Fruit fly (Drosophila melanogaster) whole organism, embryonic: ENCODE results near the gene Datp.

Source experiments
- B-H1 ChIP-seq: fragments of 200-800 bp; sonication (Bioruptor generic); IDR thresholded peaks from 3 replicates; pipeline ENCODE4 v1.3.6; 2022; ENCODE audit warnings: missing biosample characterization, missing genetic modification characterization
- Blimp-1 ChIP-seq: fragments of 200-800 bp; sonication (Bioruptor generic); optimal IDR thresholded peaks from 3 replicates; lab custom pipeline; 2018; ENCODE audit warnings: missing biosample characterization, missing genetic modification characterization, mild to moderate bottlenecking, moderate library complexity, missing genetic modification reagents
- CG1024 ChIP-seq: fragments of 200-800 bp; sonication (Bioruptor generic); IDR thresholded peaks from 2 replicates; pipeline ENCODE4 v1.3.6; 2022; ENCODE audit warnings: missing biosample characterization, missing genetic modification characterization
- CG10431 ChIP-seq: fragments of 200-800 bp; sonication (Bioruptor generic); optimal IDR thresholded peaks from 3 replicates; lab custom pipeline; 2018; ENCODE audit warnings: missing biosample characterization, mild to moderate bottlenecking, missing genetic modification characterization
- CG12219 ChIP-seq: fragments of 200-800 bp; sonication (Bioruptor generic); optimal IDR thresholded peaks from 3 replicates; lab custom pipeline; 2018; ENCODE audit warnings: missing biosample characterization, mild to moderate bottlenecking, missing genetic modification characterization
- CG12236 ChIP-seq: fragments of 200-800 bp; sonication (Bioruptor generic); optimal IDR thresholded peaks from 2 replicates; lab custom pipeline; 2016; ENCODE audit warnings: missing biosample characterization, missing genetic modification characterization
- CG13296 ChIP-seq: fragments of 200-800 bp; sonication (Bioruptor generic); optimal IDR thresholded peaks from 3 replicates; lab custom pipeline; 2018; ENCODE audit warnings: missing biosample characterization, mild to moderate bottlenecking, missing genetic modification characterization
- CG17186 ChIP-seq: fragments of 200-800 bp; sonication (Bioruptor generic); optimal IDR thresholded peaks from 3 replicates; lab custom pipeline; 2017; ENCODE audit warnings: missing biosample characterization, missing genetic modification reagents, missing genetic modification characterization
- CG17612 ChIP-seq: fragments of 200-800 bp; sonication (Bioruptor generic); IDR thresholded peaks from 2 replicates; pipeline ENCODE4 v1.3.6; 2022; ENCODE audit warnings: missing biosample characterization, missing genetic modification characterization
- CG18476 ChIP-seq: fragments of 200-800 bp; sonication (Bioruptor generic); optimal IDR thresholded peaks from 2 replicates; lab custom pipeline; 2016; ENCODE audit warnings: missing biosample characterization, mild to moderate bottlenecking, missing genetic modification characterization
- CG2712 ChIP-seq: fragments of 200-800 bp; optimal IDR thresholded peaks from 3 replicates; lab custom pipeline; 2019; ENCODE audit warnings: missing biosample characterization, mild to moderate bottlenecking, missing genetic modification characterization, moderate library complexity
- CG34224 ChIP-seq: fragments of 200-800 bp; sonication (Bioruptor generic); IDR thresholded peaks from 3 replicates; pipeline ENCODE4 v1.3.6; 2022; ENCODE audit warnings: missing biosample characterization, missing genetic modification characterization; ENCODE audit not compliant: partially characterized antibody
- CG34422 ChIP-seq: fragments of 200-800 bp; sonication (Bioruptor generic); IDR thresholded peaks from 3 replicates; pipeline ENCODE4 v1.3.6; 2022; ENCODE audit warnings: missing biosample characterization, missing genetic modification characterization
- CG42726 ChIP-seq: fragments of 200-800 bp; sonication (Bioruptor generic); IDR thresholded peaks from 2 replicates; pipeline ENCODE4 v1.3.6; 2022; ENCODE audit warnings: missing biosample characterization, missing genetic modification characterization; ENCODE audit not compliant: partially characterized antibody
- CG4404 ChIP-seq: fragments of 200-800 bp; sonication (Bioruptor generic); IDR thresholded peaks from 2 replicates; pipeline ENCODE4 v1.3.6; 2022; ENCODE audit warnings: missing biosample characterization, missing genetic modification characterization
- CG6765 ChIP-seq: fragments of 200-800 bp; sonication (Bioruptor generic); optimal IDR thresholded peaks from 3 replicates; lab custom pipeline; 2017; ENCODE audit warnings: missing biosample characterization, mild to moderate bottlenecking, missing genetic modification characterization
- CG9609 ChIP-seq: fragments of 200-800 bp; sonication (Bioruptor generic); optimal IDR thresholded peaks from 3 replicates; lab custom pipeline; 2016; ENCODE audit warnings: missing biosample characterization, missing genetic modification characterization
- D19B ChIP-seq: fragments of 200-800 bp; sonication (Bioruptor generic); optimal IDR thresholded peaks from 2 replicates; lab custom pipeline; 2017; ENCODE audit warnings: missing biosample characterization, mild to moderate bottlenecking, missing genetic modification characterization
- Dip3 ChIP-seq: fragments of 200-800 bp; sonication (Bioruptor generic); optimal IDR thresholded peaks from 3 replicates; lab custom pipeline; 2016; ENCODE audit warnings: missing biosample characterization, missing genetic modification characterization
- E2f2 ChIP-seq: fragments of 200-800 bp; sonication (Bioruptor generic); IDR thresholded peaks from 2 replicates; pipeline ENCODE4 v1.3.6; 2022; ENCODE audit warnings: missing biosample characterization, missing genetic modification characterization
- ERR ChIP-seq: fragments of 200-800 bp; sonication (Bioruptor generic); optimal IDR thresholded peaks from 2 replicates; lab custom pipeline; 2016; ENCODE audit warnings: missing biosample characterization, missing genetic modification characterization
- Ets65A ChIP-seq: fragments of 200-800 bp; sonication (Bioruptor generic); peaks from one replicate; lab custom pipeline; 2016; ENCODE audit warnings: missing biosample characterization, missing genetic modification characterization
- Hr78 ChIP-seq, 2 experiments: fragments of 200-800 bp in 1 of 2; fragments of >200 bp in 1 of 2; sonication (Bioruptor generic) in 1 of 2; optimal IDR thresholded peaks; 2 replicates each; lab custom pipeline; 2017 to 2019; ENCODE audit warnings: missing biosample characterization in 2 of 2, missing genetic modification characterization in 2 of 2, mild to moderate bottlenecking in 1 of 2, moderate library complexity in 1 of 2
- Max ChIP-seq: fragments of 200-800 bp; sonication (Bioruptor generic); optimal IDR thresholded peaks from 2 replicates; lab custom pipeline; 2016; ENCODE audit warnings: missing biosample characterization, mild to moderate bottlenecking, missing genetic modification characterization
- Optix ChIP-seq: fragments of 200-800 bp; sonication (Bioruptor generic); IDR thresholded peaks from 3 replicates; pipeline ENCODE4 v1.3.6; 2022; ENCODE audit warnings: missing biosample characterization, missing genetic modification characterization
- Ravus ChIP-seq: fragments of 200-800 bp; sonication (Bioruptor generic); IDR thresholded peaks from 2 replicates; pipeline ENCODE4 v1.3.6; 2022; ENCODE audit warnings: missing biosample characterization, missing genetic modification characterization
- Sox102F ChIP-seq: fragments of 200-800 bp; sonication (Bioruptor generic); optimal IDR thresholded peaks from 2 replicates; lab custom pipeline; 2018; ENCODE audit warnings: missing biosample characterization, mild to moderate bottlenecking, missing genetic modification characterization, moderate library complexity
- ara ChIP-seq: fragments of 200-800 bp; sonication (Bioruptor generic); IDR thresholded peaks from 2 replicates; pipeline ENCODE4 v1.3.6; 2022; ENCODE audit warnings: missing biosample characterization, missing genetic modification characterization
- az2 ChIP-seq: fragments of 200-800 bp; sonication (Bioruptor generic); optimal IDR thresholded peaks from 3 replicates; lab custom pipeline; 2016; ENCODE audit warnings: missing biosample characterization, missing genetic modification characterization
- bab2 ChIP-seq: fragments of 200-800 bp; sonication (Bioruptor generic); optimal IDR thresholded peaks from 2 replicates; lab custom pipeline; 2016; ENCODE audit warnings: missing biosample characterization, missing genetic modification characterization
- bsh ChIP-seq, 2 experiments: fragments of 200-800 bp; sonication (Bioruptor generic); optimal IDR thresholded peaks; 2 replicates each; lab custom pipeline; 2017 to 2018; ENCODE audit warnings: mild to moderate bottlenecking in 2 of 2, missing biosample characterization in 2 of 2, missing genetic modification characterization in 2 of 2, moderate library complexity in 1 of 2
- caup ChIP-seq: fragments of 200-800 bp; sonication (Bioruptor generic); optimal IDR thresholded peaks from 3 replicates; lab custom pipeline; 2017; ENCODE audit warnings: missing biosample characterization, mild to moderate bottlenecking, missing genetic modification characterization, moderate library complexity; ENCODE audit not compliant: severe bottlenecking
- chn ChIP-seq: fragments of 200-800 bp; sonication (Bioruptor generic); optimal IDR thresholded peaks from 2 replicates; lab custom pipeline; 2016; ENCODE audit warnings: missing biosample characterization, missing genetic modification characterization
- corto ChIP-seq: fragments of 200-800 bp; sonication (Bioruptor generic); optimal IDR thresholded peaks from 2 replicates; lab custom pipeline; 2016; ENCODE audit warnings: missing biosample characterization, mild to moderate bottlenecking, missing genetic modification characterization, moderate library complexity
- dmrt11E ChIP-seq: fragments of 200-800 bp; sonication (Bioruptor generic); optimal IDR thresholded peaks from 3 replicates; lab custom pipeline; 2018; ENCODE audit warnings: missing biosample characterization, mild to moderate bottlenecking, missing genetic modification characterization, moderate library complexity
- fd64A ChIP-seq: fragments of 200-800 bp; sonication (Bioruptor generic); optimal IDR thresholded peaks from 3 replicates; lab custom pipeline; 2018; ENCODE audit warnings: missing biosample characterization, mild to moderate bottlenecking, missing genetic modification characterization
- gfzf ChIP-seq: fragments of 200-800 bp; sonication (Bioruptor generic); optimal IDR thresholded peaks from 2 replicates; lab custom pipeline; 2016; ENCODE audit warnings: missing biosample characterization, mild to moderate bottlenecking, missing genetic modification characterization, moderate library complexity
- ham ChIP-seq: fragments of 200-800 bp; sonication (Bioruptor generic); IDR thresholded peaks from 2 replicates; pipeline ENCODE4 v1.3.6; 2022; ENCODE audit warnings: missing biosample characterization, missing genetic modification characterization
- lov ChIP-seq, 2 experiments: fragments of 200-800 bp in 1 of 2; fragments of >200 bp in 1 of 2; sonication (Bioruptor generic) in 1 of 2; IDR thresholded peaks in 1 of 2; optimal IDR thresholded peaks in 1 of 2; 2 replicates in 1 of 2; 3 replicates in 1 of 2; pipeline versions ENCODE4 v1.3.6 to Lab custom; 2017 to 2022; ENCODE audit warnings: missing biosample characterization in 1 of 2, missing genetic modification characterization in 1 of 2
- luna ChIP-seq: fragments of 200-800 bp; sonication (Bioruptor generic); optimal IDR thresholded peaks from 2 replicates; lab custom pipeline; 2016; ENCODE audit warnings: missing biosample characterization, missing genetic modification characterization
- maf-S ChIP-seq: fragments of 200-800 bp; sonication (Bioruptor generic); optimal IDR thresholded peaks from 2 replicates; lab custom pipeline; 2016; ENCODE audit warnings: missing biosample characterization, missing genetic modification characterization
- nau ChIP-seq: fragments of 200-800 bp; sonication (Bioruptor generic); optimal IDR thresholded peaks from 3 replicates; lab custom pipeline; 2017; ENCODE audit warnings: missing biosample characterization, mild to moderate bottlenecking, missing genetic modification characterization, missing genetic modification reagents
- onecut ChIP-seq: fragments of 200-800 bp; sonication (Bioruptor generic); IDR thresholded peaks from 2 replicates; pipeline ENCODE4 v1.3.6; 2022; ENCODE audit warnings: missing biosample characterization, missing genetic modification characterization
- otp ChIP-seq: fragments of 200-800 bp; sonication (Bioruptor generic); IDR thresholded peaks from 3 replicates; pipeline ENCODE4, ENCODE4 v1.3.6; 2022; ENCODE audit warnings: missing biosample characterization, missing genetic modification characterization
- shn ChIP-seq: fragments of 200-800 bp; sonication (Bioruptor generic); optimal IDR thresholded peaks from 3 replicates; lab custom pipeline; 2016; ENCODE audit warnings: missing biosample characterization, missing genetic modification characterization
- stwl ChIP-seq: fragments of 200-800 bp; sonication (Bioruptor generic); optimal IDR thresholded peaks from 3 replicates; lab custom pipeline; 2018; ENCODE audit warnings: missing biosample characterization, mild to moderate bottlenecking, missing genetic modification characterization, moderate library complexity
- wor ChIP-seq: fragments of 200-800 bp; sonication (Bioruptor generic); IDR thresholded peaks from 2 replicates; pipeline ENCODE4 v1.3.6; 2022; ENCODE audit warnings: missing biosample characterization, missing genetic modification characterization

Datp gene

dm6 chr2L:9986402-9987350 is 48.1 kb upstream of the Datp start (continued):
- TF ChIP-seq Sox102F (GFP tag; lab: Kevin White, UChicago) = peak; percentile 72
- TF ChIP-seq CG18476 (GFP tag; lab: Kevin White, UChicago) = no peak
- TF ChIP-seq Hr78 (GFP tag; optimal IDR thresholded peaks at IDR 0.05; lab: Kevin White, UChicago) = peak in 1 of 2 experiments; percentile 30
- peak; percentile 68 for TF ChIP-seq onecut (GFP tag; lab: Robert Waterston, UW)
- peak; percentile 52 for TF ChIP-seq CG12219
- no peak for TF ChIP-seq CG17186
- no peak for TF ChIP-seq CG12236
- no peak for TF ChIP-seq Ravus (GFP tag; lab: Robert Waterston, UW)
- TF ChIP-seq dmrt11E (tag; lab: Kevin White, UChicago) = peak; percentile 32
- TF ChIP-seq stwl = no peak
- TF ChIP-seq bsh (GFP tag; optimal IDR thresholded peaks at IDR 0.05; lab: Kevin White, UChicago) = peak; percentile 79 to 83
- 0 out of 2 replicates have a peak, but pooled peaks have one; percentile 23 for TF ChIP-seq CG17612 (GFP tag; lab: Robert Waterston, UW)
- TF ChIP-seq corto (GFP tag; lab: Kevin White, UChicago) = peak; percentile 66
- TF ChIP-seq ERR (GFP tag; lab: Kevin White, UChicago) = no peak
- no peak for TF ChIP-seq caup (GFP tag; lab: Kevin White, UChicago)
- peak; percentile 74 for TF ChIP-seq ara (GFP tag; lab: Robert Waterston, UW)
- peak; percentile 76; the same call in 2 of the 3 replicates for TF ChIP-seq Optix (GFP tag; lab: Robert Waterston, UW)
- peak; percentile 44 for TF ChIP-seq CG9609 (GFP tag; lab: Kevin White, UChicago)
- TF ChIP-seq luna = no peak
- TF ChIP-seq CG10431 = no peak
- TF ChIP-seq shn (GFP tag; lab: Kevin White, UChicago) = peak; percentile 6
- peak; percentile 34 for TF ChIP-seq az2 (GFP tag; lab: Kevin White, UChicago)
- peak; percentile 47 for TF ChIP-seq bab2 (GFP tag; lab: Kevin White, UChicago)
- no peak for TF ChIP-seq E2f2
- TF ChIP-seq CG13296 (GFP tag; lab: Kevin White, UChicago) = no peak
- TF ChIP-seq maf-S (GFP tag; lab: Kevin White, UChicago) = no peak
- peak; percentile 70; the same call in 2 of the 3 replicates for TF ChIP-seq otp (GFP tag; lab: Robert Waterston, UW)
- TF ChIP-seq D19B = no peak
- TF ChIP-seq CG42726 (GFP tag; lab: Robert Waterston, UW) = no peak
- no peak for TF ChIP-seq CG34224 (GFP tag; lab: Robert Waterston, UW)
- no peak for TF ChIP-seq CG6765
- peak; percentile 59; the same call in 2 of the 3 replicates for TF ChIP-seq CG34422 (GFP tag; lab: Robert Waterston, UW)
- 0 out of 3 replicates have a peak, but pooled peaks have one; percentile 26 for TF ChIP-seq B-H1 (GFP tag; lab: Robert Waterston, UW)
- no peak for TF ChIP-seq Dip3
- peak; percentile 39 for TF ChIP-seq fd64A (GFP tag; lab: Kevin White, UChicago)
- peak; percentile 95 for TF ChIP-seq Ets65A (GFP tag; lab: Kevin White, UChicago)
- peak; percentile 36; the same call in 1 of the 2 replicates for TF ChIP-seq CG4404 (GFP tag; lab: Robert Waterston, UW)
- TF ChIP-seq Max = no peak
- peak; percentile 78 for TF ChIP-seq Blimp-1 (GFP tag; lab: Kevin White, UChicago)
- no peak for TF ChIP-seq nau (GFP tag; lab: Kevin White, UChicago)
- no peak for TF ChIP-seq lov (optimal IDR thresholded peaks at IDR 0.05; lab: Kevin White, UChicago)
- TF ChIP-seq lov (GFP tag; IDR thresholded peaks at IDR 0.05; lab: Robert Waterston, UW) = 0 out of 3 replicates have a peak, but pooled peaks have one; percentile 60
- TF ChIP-seq CG2712 (tag; lab: Kevin White, UChicago) = peak; percentile 71
- TF ChIP-seq wor (GFP tag; lab: Robert Waterston, UW) = peak; percentile 34
- TF ChIP-seq ham = no peak
- no peak for TF ChIP-seq gfzf (GFP tag; lab: Kevin White, UChicago)
- TF ChIP-seq chn (GFP tag; lab: Kevin White, UChicago) = no peak
- peak; percentile 70 for TF ChIP-seq CG1024 (GFP tag; lab: Robert Waterston, UW)
